Worm (Caenorhabditis elegans): ENCODE results near the gene cdc-14.

cdc-14 gene

ce11 chrII:5591558-5591957, 1.7 kb downstream of the cdc-14 start:
- no peak for TF ChIP-seq dmd-4 (tag; optimal IDR thresholded peaks at IDR 0.05)
- no peak for TF ChIP-seq alr-1 (tag; optimal IDR thresholded peaks at IDR 0.05)
- TF ChIP-seq ama-1 (optimal IDR thresholded peaks at IDR 0.05), result no peak
- TF ChIP-seq ztf-4 (tag; optimal IDR thresholded peaks at IDR 0.05), result no peak
- TF ChIP-seq gmeb-1 (tag; optimal IDR thresholded peaks at IDR 0.05), result no peak
- no peak for TF ChIP-seq R02D3.7 (tag; optimal IDR thresholded peaks at IDR 0.05)
- no peak for TF ChIP-seq ztf-1 (GFP tag; conservative IDR thresholded peaks at IDR 0.05)
- no peak for TF ChIP-seq ztf-11 (tag; optimal IDR thresholded peaks at IDR 0.05)
- TF ChIP-seq lin-39 (tag; optimal IDR thresholded peaks at IDR 0.05), result no peak
- TF ChIP-seq fos-1 (tag; optimal IDR thresholded peaks at IDR 0.05), result no peak
- no peak for TF ChIP-seq ceh-82 (tag; optimal IDR thresholded peaks at IDR 0.05)
- TF ChIP-seq snpc-4 (tag; optimal IDR thresholded peaks at IDR 0.05), result no peak

ce11 chrII:5589690-5590089, 3.5 kb downstream of the cdc-14 start, which contains the start of gene C17G10.13:
C17G10.13 (minus strand) TSS chrII:5589790.
- TF ChIP-seq nhr-11 (tag; optimal IDR thresholded peaks at IDR 0.05) (no peak), nhr-129 (tag; optimal IDR thresholded peaks at IDR 0.05) (no peak), dmd-4 (tag; optimal IDR thresholded peaks at IDR 0.05) (no peak), lin-39 (tag; optimal IDR thresholded peaks at IDR 0.05) (no peak), C34F6.9 (tag; optimal IDR thresholded peaks at IDR 0.05) (no peak), fos-1 (tag; optimal IDR thresholded peaks at IDR 0.05) (no peak), ZK546.5 (tag; optimal IDR thresholded peaks at IDR 0.05) (no peak), Y55F3AM.14 (GFP tag; optimal IDR thresholded peaks at IDR 0.05) (no peak), egl-27 (tag; optimal IDR thresholded peaks at IDR 0.05) (no peak), elt-3 (tag; optimal IDR thresholded peaks at IDR 0.05) (no peak), ztf-1 (GFP tag; conservative IDR thresholded peaks at IDR 0.05) (no peak)

- TF ChIP-seq alr-1 (tag; optimal IDR thresholded peaks at IDR 0.05) (no peak), crh-2 (tag; optimal IDR thresholded peaks at IDR 0.05) (no peak), ceh-16 (tag; optimal IDR thresholded peaks at IDR 0.05) (no peak), egl-27 (tag; optimal IDR thresholded peaks at IDR 0.05) (no peak), blmp-1 (tag; optimal IDR thresholded peaks at IDR 0.05; ENCODE audit: insufficient read depth) (no peak), mdl-1 (tag; optimal IDR thresholded peaks at IDR 0.05) (no peak), fos-1 (tag; optimal IDR thresholded peaks at IDR 0.05) (no peak), nhr-21 (tag; optimal IDR thresholded peaks at IDR 0.05) (no peak), ama-1 (optimal IDR thresholded peaks at IDR 0.05) (no peak), lsy-2 (tag; optimal IDR thresholded peaks at IDR 0.05) (no peak), zag-1 (tag; optimal IDR thresholded peaks at IDR 0.05) (no peak), unc-62 (GFP tag; optimal IDR thresholded peaks at IDR 0.05) (no peak), nhr-237 (tag; optimal IDR thresholded peaks at IDR 0.05) (no peak), Y55F3AM.14 (GFP tag; optimal IDR thresholded peaks at IDR 0.05) (no peak), ztf-1 (GFP tag; conservative IDR thresholded peaks at IDR 0.05) (no peak), elt-1 (tag; optimal IDR thresholded peaks at IDR 0.05) (no peak), nhr-23 (tag; optimal IDR thresholded peaks at IDR 0.05) (no peak), elt-3 (tag; optimal IDR thresholded peaks at IDR 0.05) (no peak), lin-13 (GFP tag; optimal IDR thresholded peaks at IDR 0.05) (no peak), sma-9 (GFP tag; optimal IDR thresholded peaks at IDR 0.05) (no peak), sma-9 (tag; optimal IDR thresholded peaks at IDR 0.05) (no peak)
These were observed 5.4 kb downstream of the cdc-14 start for ce11 chrII:5587794-5588193.

- peak; percentile 67 for TF ChIP-seq crh-2 (tag; optimal IDR thresholded peaks at IDR 0.05)
- TF ChIP-seq skn-1 (tag; optimal IDR thresholded peaks at IDR 0.05), result peak; percentile 58
- TF ChIP-seq F13H6.1 (tag; optimal IDR thresholded peaks at IDR 0.05), result peak; percentile 52
- peak; percentile 97 for TF ChIP-seq fos-1 (tag; optimal IDR thresholded peaks at IDR 0.05)
- peak; percentile 78 for TF ChIP-seq sma-9 (GFP tag; optimal IDR thresholded peaks at IDR 0.05)
- TF ChIP-seq sma-9 (tag; optimal IDR thresholded peaks at IDR 0.05), result no peak
- TF ChIP-seq nhr-237 (tag; optimal IDR thresholded peaks at IDR 0.05), result no peak
- no peak for TF ChIP-seq ztf-1 (GFP tag; conservative IDR thresholded peaks at IDR 0.05)
- no peak for TF ChIP-seq ceh-16 (tag; optimal IDR thresholded peaks at IDR 0.05)
- TF ChIP-seq gmeb-1 (tag; optimal IDR thresholded peaks at IDR 0.05), result peak; percentile 32
These were observed 7.4 kb downstream of the cdc-14 start, which contains the start of gene lys-8 for ce11 chrII:5585788-5586187. lys-8 (plus strand) TSS chrII:5586178.

- no peak for TF ChIP-seq crh-2 (tag; optimal IDR thresholded peaks at IDR 0.05)
- TF ChIP-seq nhr-11 (tag; optimal IDR thresholded peaks at IDR 0.05), result no peak
- TF ChIP-seq gmeb-1 (tag; optimal IDR thresholded peaks at IDR 0.05), result no peak
- TF ChIP-seq mbf-1 (tag; optimal IDR thresholded peaks at IDR 0.05), result no peak
- no peak for TF ChIP-seq lsy-2 (tag; optimal IDR thresholded peaks at IDR 0.05)
- TF ChIP-seq nhr-6 (tag; optimal IDR thresholded peaks at IDR 0.05), result no peak
- TF ChIP-seq elt-3 (tag; optimal IDR thresholded peaks at IDR 0.05), result no peak
- TF ChIP-seq dmd-4 (tag; optimal IDR thresholded peaks at IDR 0.05), result no peak
- TF ChIP-seq ztf-4 (tag; optimal IDR thresholded peaks at IDR 0.05), result no peak
- no peak for TF ChIP-seq unc-39 (tag; optimal IDR thresholded peaks at IDR 0.05)
- TF ChIP-seq snpc-4 (tag; optimal IDR thresholded peaks at IDR 0.05), result no peak
- no peak for TF ChIP-seq ama-1 (optimal IDR thresholded peaks at IDR 0.05)
- no peak for TF ChIP-seq mab-5 (tag; optimal IDR thresholded peaks at IDR 0.05)
- TF ChIP-seq R02D3.7 (tag; optimal IDR thresholded peaks at IDR 0.05), result no peak
- no peak for TF ChIP-seq unc-55 (GFP tag; optimal IDR thresholded peaks at IDR 0.05)
- TF ChIP-seq lin-39 (tag; optimal IDR thresholded peaks at IDR 0.05), result no peak
- no peak for TF ChIP-seq ceh-16 (tag; optimal IDR thresholded peaks at IDR 0.05)
- no peak for TF ChIP-seq ZK546.5 (tag; optimal IDR thresholded peaks at IDR 0.05)
- no peak for TF ChIP-seq nhr-237 (tag; optimal IDR thresholded peaks at IDR 0.05)
- no peak for TF ChIP-seq C34F6.9 (tag; optimal IDR thresholded peaks at IDR 0.05)
These were observed 10.9 kb downstream of the cdc-14 start, which contains the start of gene T25E4.2 for ce11 chrII:5582309-5582708. T25E4.2 (minus strand) TSS chrII:5582409.

All from whole organism, L2 larva.